Worm (Caenorhabditis elegans) whole organism, early embryonic: ENCODE data around the gene R11G11.16.

Source experiments
- B0310.2 ChIP-seq: sonication (generic microtip); optimal IDR thresholded peaks from 2 replicates; lab custom pipeline; 2016; ENCODE audit warnings: mild to moderate bottlenecking, missing genetic modification characterization, missing compliant biosample characterization
- aly-1 ChIP-seq: sonication (generic microtip); optimal IDR thresholded peaks from 2 replicates; lab custom pipeline; 2016; ENCODE audit warnings: missing genetic modification characterization, missing compliant biosample characterization
- ama-1 ChIP-seq: fragments of 150-350 bp; optimal IDR thresholded peaks from 2 replicates; lab custom pipeline; 2014
- ceh-13 ChIP-seq: fragments of 200-800 bp; sonication (Bioruptor generic); optimal IDR thresholded peaks from 2 replicates; lab custom pipeline; 2018; ENCODE audit warnings: mild to moderate bottlenecking, missing genetic modification characterization, missing compliant biosample characterization
- flt-1 ChIP-seq: fragments of 200-800 bp; sonication (Bioruptor generic); IDR thresholded peaks from 2 replicates; pipeline ENCODE4 v1.3.6; 2022; ENCODE audit warnings: missing genetic modification characterization, missing compliant biosample characterization
- hmbx-1 ChIP-seq: sonication (generic microtip); optimal IDR thresholded peaks from 2 replicates; lab custom pipeline; 2016; ENCODE audit warnings: mild to moderate bottlenecking, missing genetic modification characterization, missing compliant biosample characterization
- hmg-4 ChIP-seq: fragments of 200-800 bp; sonication (Bioruptor generic); optimal IDR thresholded peaks from 2 replicates; lab custom pipeline; 2018; ENCODE audit warnings: mild to moderate bottlenecking, missing genetic modification characterization, missing compliant biosample characterization
- tbx-11 ChIP-seq: fragments of 200-800 bp; sonication (Bioruptor generic); IDR thresholded peaks from 2 replicates; pipeline ENCODE4 v1.3.6; 2022; ENCODE audit warnings: missing genetic modification characterization, missing compliant biosample characterization
- tra-4 ChIP-seq: sonication (generic microtip); optimal IDR thresholded peaks from 2 replicates; lab custom pipeline; 2017; ENCODE audit warnings: missing genetic modification characterization, missing compliant biosample characterization

ce11 chrV:552406-552805, 27.5 kb upstream of the R11G11.16 start:
- TF ChIP-seq tra-4 (no peak), ceh-13 (no peak), ama-1 (lab: Kevin White, UChicago) (no peak), hmbx-1 (tag; lab: Kevin White, UChicago) (no peak), tbx-11 (GFP tag; lab: Robert Waterston, UW) (no peak), flt-1 (no peak), aly-1 (no peak), B0310.2 (tag; lab: Kevin White, UChicago) (no peak), hmg-4 (no peak)
